Fruit fly (Drosophila melanogaster) whole organism, pupa: ENCODE results near the gene Arc42.

Source experiments
- CG10348 ChIP-seq: fragments of 200-800 bp; sonication (Bioruptor generic); IDR thresholded peaks from 2 replicates; pipeline ENCODE4 v1.3.6; 2022; ENCODE audit warnings: missing biosample characterization, missing genetic modification characterization
- CG12605 ChIP-seq: fragments of 200-800 bp; sonication (Bioruptor generic); IDR thresholded peaks from 2 replicates; pipeline ENCODE4 v1.3.6; 2022; ENCODE audit warnings: missing biosample characterization, missing genetic modification characterization
- CG13204 ChIP-seq: fragments of 200-800 bp; sonication (Bioruptor generic); optimal IDR thresholded peaks from 2 replicates; lab custom pipeline; 2018; ENCODE audit warnings: missing biosample characterization, mild to moderate bottlenecking, missing genetic modification characterization, moderate library complexity
- CG14655 ChIP-seq: fragments of 200-800 bp; sonication (Bioruptor generic); optimal IDR thresholded peaks from 3 replicates; lab custom pipeline; 2017; ENCODE audit warnings: mild to moderate bottlenecking, missing biosample characterization, missing genetic modification reagents, missing genetic modification characterization
- CG15710 ChIP-seq: fragments of 200-800 bp; sonication (Bioruptor generic); optimal IDR thresholded peaks from 2 replicates; lab custom pipeline; 2018; ENCODE audit warnings: missing biosample characterization, mild to moderate bottlenecking, missing genetic modification characterization, moderate library complexity
- CG17806 ChIP-seq: fragments of 200-800 bp; sonication (Bioruptor generic); optimal IDR thresholded peaks from 2 replicates; lab custom pipeline; 2018; ENCODE audit warnings: missing biosample characterization, mild to moderate bottlenecking, missing genetic modification characterization, moderate library complexity
- CG32121 ChIP-seq: fragments of 200-800 bp; sonication (Bioruptor generic); IDR thresholded peaks from 2 replicates; pipeline ENCODE4 v1.3.6; 2022; ENCODE audit warnings: missing biosample characterization, missing genetic modification characterization
- CG34367 ChIP-seq: fragments of 200-800 bp; sonication (Bioruptor generic); optimal IDR thresholded peaks from 2 replicates; lab custom pipeline; 2018; ENCODE audit warnings: missing biosample characterization, mild to moderate bottlenecking, missing genetic modification characterization
- CG4496 ChIP-seq: fragments of 200-800 bp; sonication (Bioruptor generic); IDR thresholded peaks from 3 replicates; pipeline ENCODE4 v1.3.6; 2022; ENCODE audit warnings: missing biosample characterization, missing genetic modification characterization
- CG8159 ChIP-seq: fragments of 200-800 bp; sonication (Bioruptor generic); optimal IDR thresholded peaks from 3 replicates; lab custom pipeline; 2018; ENCODE audit warnings: missing biosample characterization, mild to moderate bottlenecking, missing genetic modification characterization, moderate library complexity
- CG8301 ChIP-seq: fragments of 200-800 bp; sonication (Bioruptor generic); optimal IDR thresholded peaks from 2 replicates; lab custom pipeline; 2018; ENCODE audit warnings: missing biosample characterization, mild to moderate bottlenecking, missing genetic modification characterization
- CG9948 ChIP-seq: fragments of 200-800 bp; sonication (Bioruptor generic); optimal IDR thresholded peaks from 2 replicates; lab custom pipeline; 2018; ENCODE audit warnings: missing biosample characterization, mild to moderate bottlenecking, missing genetic modification characterization, moderate library complexity
- D1 ChIP-seq: fragments of 200-800 bp; sonication (Bioruptor generic); optimal IDR thresholded peaks from 2 replicates; lab custom pipeline; 2018; ENCODE audit warnings: missing biosample characterization, mild to moderate bottlenecking, missing genetic modification characterization, moderate library complexity
- EcR ChIP-seq: fragments of 200-800 bp; sonication (Bioruptor generic); optimal IDR thresholded peaks from 3 replicates; lab custom pipeline; 2019; ENCODE audit warnings: missing biosample characterization, missing genetic modification characterization, mild to moderate bottlenecking, moderate library complexity, missing genetic modification reagents
- Ets98B ChIP-seq: fragments of 200-800 bp; sonication (Bioruptor generic); IDR thresholded peaks from 2 replicates; pipeline ENCODE4 v1.3.6; 2022; ENCODE audit warnings: missing biosample characterization, missing genetic modification characterization
- Pif1A ChIP-seq: fragments of 200-800 bp; sonication (Bioruptor generic); optimal IDR thresholded peaks from 3 replicates; lab custom pipeline; 2016; ENCODE audit warnings: missing biosample characterization, missing genetic modification characterization
- Pif1B ChIP-seq: fragments of 200-800 bp; sonication (Bioruptor generic); optimal IDR thresholded peaks from 3 replicates; lab custom pipeline; 2016; ENCODE audit warnings: missing biosample characterization, missing genetic modification characterization
- Snoo ChIP-seq: fragments of 200-800 bp; sonication (Bioruptor generic); optimal IDR thresholded peaks from 3 replicates; lab custom pipeline; 2017; ENCODE audit warnings: missing biosample characterization, mild to moderate bottlenecking, missing genetic modification characterization, inconsistent platforms
- fd96Ca ChIP-seq: fragments of 200-800 bp; sonication (Bioruptor generic); IDR thresholded peaks from 3 replicates; pipeline ENCODE4 v1.3.6; 2022; ENCODE audit warnings: missing biosample characterization, missing genetic modification characterization
- gl ChIP-seq: fragments of 200-800 bp; sonication (Bioruptor generic); optimal IDR thresholded peaks from 2 replicates; lab custom pipeline; 2018; ENCODE audit warnings: missing biosample characterization, mild to moderate bottlenecking, missing genetic modification characterization
- rn ChIP-seq: fragments of 200-800 bp; sonication (Bioruptor generic); IDR thresholded peaks from 2 replicates; pipeline ENCODE4 v1.3.6; 2022; ENCODE audit warnings: missing biosample characterization, missing genetic modification characterization

Arc42 gene

dm6 chr3R:19908863-19909343 is 31.4 kb downstream of the Arc42 start:
- TF ChIP-seq Ets98B (GFP tag; lab: Robert Waterston, UW) (peak; percentile 90), CG8159 (tag; lab: Kevin White, UChicago) (peak; percentile 81), CG9948 (tag; lab: Kevin White, UChicago) (peak; percentile 68), CG15710 (tag; lab: Kevin White, UChicago) (peak; percentile 75), Snoo (tag; lab: Kevin White, UChicago) (peak; percentile 82), CG13204 (peak; percentile 10), CG10348 (GFP tag; lab: Robert Waterston, UW) (peak; percentile 49; the same call in 1 of the 2 replicates), EcR (GFP tag; lab: Kevin White, UChicago) (no peak), CG17806 (tag; lab: Kevin White, UChicago) (peak; percentile 76), gl (tag; lab: Kevin White, UChicago) (no peak), rn (peak; percentile 52), CG14655 (peak; percentile 81), CG32121 (GFP tag; lab: Robert Waterston, UW) (peak; percentile 68; the same call in 1 of the 2 replicates), CG34367 (tag; lab: Kevin White, UChicago) (peak; percentile 69), CG4496 (peak; percentile 89), CG8301 (tag; lab: Kevin White, UChicago) (peak; percentile 75), CG12605 (peak; percentile 77), Pif1B (GFP tag; lab: Kevin White, UChicago) (peak; percentile 85), D1 (tag; lab: Kevin White, UChicago) (no peak), Pif1A (peak; percentile 83), fd96Ca (peak; percentile 90)

DNA sequence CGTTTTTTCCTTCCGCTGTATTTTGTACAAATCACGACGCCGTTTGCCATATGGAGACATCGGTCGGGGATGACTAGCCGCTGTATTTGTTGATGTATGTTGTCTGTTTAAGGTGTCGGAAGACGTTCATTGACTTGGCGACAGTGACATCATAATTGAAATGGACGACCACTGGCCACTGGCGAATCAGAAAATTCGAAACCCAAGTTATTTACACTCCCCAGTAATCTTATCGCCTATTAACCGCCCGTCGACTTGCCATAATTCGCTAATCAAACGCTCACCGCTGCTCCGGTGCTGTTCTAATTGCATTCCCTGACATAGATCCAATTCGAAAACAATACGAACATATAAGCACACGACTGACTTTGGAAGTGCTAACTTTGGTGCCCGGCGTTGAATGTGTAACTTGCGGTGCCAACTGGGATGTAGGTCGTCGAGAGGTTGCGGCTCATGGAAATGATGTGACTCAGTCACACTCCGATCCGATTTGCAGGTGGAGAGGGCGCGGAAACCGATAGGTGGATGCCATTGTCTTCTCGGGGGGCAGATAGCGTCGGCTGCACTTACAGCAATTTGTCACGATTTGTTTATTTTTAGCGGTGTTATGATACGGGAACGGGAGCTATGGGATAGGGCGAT is 32.1 kb downstream of the Arc42 start:
- TF ChIP-seq CG17806 (tag; lab: Kevin White, UChicago) (no peak), CG8301 (tag; lab: Kevin White, UChicago) (no peak), D1 (tag; lab: Kevin White, UChicago) (no peak), Pif1B (GFP tag; lab: Kevin White, UChicago) (no peak), CG10348 (GFP tag; lab: Robert Waterston, UW) (no peak), CG9948 (tag; lab: Kevin White, UChicago) (no peak), Snoo (tag; lab: Kevin White, UChicago) (no peak), CG8159 (tag; lab: Kevin White, UChicago) (no peak), rn (no peak), CG15710 (tag; lab: Kevin White, UChicago) (no peak), CG14655 (no peak), CG32121 (GFP tag; lab: Robert Waterston, UW) (no peak), CG13204 (no peak), CG12605 (no peak), Ets98B (GFP tag; lab: Robert Waterston, UW) (no peak), gl (tag; lab: Kevin White, UChicago) (no peak), CG4496 (no peak), EcR (GFP tag; lab: Kevin White, UChicago) (no peak), Pif1A (no peak), CG34367 (tag; lab: Kevin White, UChicago) (no peak)

dm6 chr3R:19910302-19911029 is 32.9 kb downstream of the Arc42 start:
- TF ChIP-seq CG10348 (GFP tag; lab: Robert Waterston, UW) (no peak), rn (no peak), CG9948 (tag; lab: Kevin White, UChicago) (no peak), CG12605 (no peak), CG4496 (no peak), Snoo (tag; lab: Kevin White, UChicago) (no peak), fd96Ca (no peak), Ets98B (GFP tag; lab: Robert Waterston, UW) (no peak), Pif1A (peak; percentile 45), CG8159 (tag; lab: Kevin White, UChicago) (no peak), CG15710 (tag; lab: Kevin White, UChicago) (no peak), CG17806 (tag; lab: Kevin White, UChicago) (no peak), EcR (GFP tag; lab: Kevin White, UChicago) (peak; percentile 52), CG13204 (no peak), D1 (tag; lab: Kevin White, UChicago) (no peak), CG14655 (peak; percentile 45), CG34367 (tag; lab: Kevin White, UChicago) (no peak), CG32121 (GFP tag; lab: Robert Waterston, UW) (no peak), gl (tag; lab: Kevin White, UChicago) (peak; percentile 36), CG8301 (tag; lab: Kevin White, UChicago) (peak; percentile 2), Pif1B (GFP tag; lab: Kevin White, UChicago) (peak; percentile 40)

DNA sequence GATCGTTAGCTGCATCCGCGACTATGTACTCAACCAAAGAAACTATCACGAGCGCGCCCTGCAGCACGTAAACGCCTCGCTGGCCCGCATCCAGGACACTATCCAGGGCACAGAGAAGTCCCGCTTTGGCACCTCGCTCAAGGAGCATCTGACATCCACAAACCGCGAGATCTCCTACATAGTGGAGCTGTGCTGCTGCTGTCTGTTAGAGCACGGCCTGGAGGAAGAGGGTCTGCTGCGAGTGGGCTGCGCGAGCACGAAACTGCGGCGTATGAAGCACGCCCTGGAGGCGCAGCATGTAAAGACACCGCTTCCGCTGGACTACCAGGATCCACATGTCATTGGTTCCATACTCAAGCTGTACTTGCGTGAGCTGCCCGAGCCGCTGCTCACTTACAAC is 33.5 kb downstream of the Arc42 start:
- no peak for TF ChIP-seq CG14655
- no peak for TF ChIP-seq CG12605
- TF ChIP-seq CG8159 (tag; lab: Kevin White, UChicago), result no peak
- no peak for TF ChIP-seq CG13204
- TF ChIP-seq CG9948 (tag; lab: Kevin White, UChicago), result no peak
- no peak for TF ChIP-seq EcR (GFP tag; lab: Kevin White, UChicago)
- TF ChIP-seq Snoo (tag; lab: Kevin White, UChicago), result no peak
- TF ChIP-seq fd96Ca, result no peak
- no peak for TF ChIP-seq Pif1A
- TF ChIP-seq CG17806 (tag; lab: Kevin White, UChicago), result no peak
- TF ChIP-seq CG8301 (tag; lab: Kevin White, UChicago), result no peak
- TF ChIP-seq CG32121 (GFP tag; lab: Robert Waterston, UW), result no peak
- TF ChIP-seq D1 (tag; lab: Kevin White, UChicago), result no peak
- TF ChIP-seq gl (tag; lab: Kevin White, UChicago), result no peak
- no peak for TF ChIP-seq Ets98B (GFP tag; lab: Robert Waterston, UW)
